Worm (Caenorhabditis elegans) whole organism, young adult: ENCODE measurements around the gene srx-112.

Experiments
- F22D6.2 ChIP-seq: sonication (generic microtip); optimal IDR thresholded peaks from 2 replicates; lab custom pipeline; 2016; ENCODE audit warnings: mild to moderate bottlenecking, missing genetic modification characterization, missing compliant biosample characterization
- akir-1 ChIP-seq: fragments of 200-800 bp; sonication (Bioruptor generic); optimal IDR thresholded peaks from 2 replicates; lab custom pipeline; 2018; ENCODE audit warnings: mild to moderate bottlenecking, missing genetic modification characterization, moderate library complexity, missing compliant biosample characterization
- aptf-3 ChIP-seq: fragments of 200-800 bp; sonication (Bioruptor generic); IDR thresholded peaks from 2 replicates; pipeline ENCODE4 v1.3.6; 2022; ENCODE audit warnings: missing genetic modification characterization, missing compliant biosample characterization
- attf-5 ChIP-seq: fragments of 200-800 bp; sonication (Bioruptor generic); optimal IDR thresholded peaks from 2 replicates; lab custom pipeline; 2018; ENCODE audit warnings: mild to moderate bottlenecking, missing genetic modification characterization, missing compliant biosample characterization
- bed-1 ChIP-seq: fragments of 200-800 bp; sonication (Bioruptor generic); IDR thresholded peaks from 2 replicates; pipeline ENCODE4 v1.3.6; 2022; ENCODE audit warnings: missing genetic modification reagents, missing genetic modification characterization, missing compliant biosample characterization
- efl-1 ChIP-seq: fragments of 150-350 bp; optimal IDR thresholded peaks from 2 replicates; lab custom pipeline; 2014; ENCODE audit warnings: missing biosample characterization, missing genetic modification reagents, missing genetic modification characterization
- him-1 ChIP-seq: sonication (generic microtip); optimal IDR thresholded peaks from 2 replicates; lab custom pipeline; 2016; ENCODE audit warnings: missing genotype, missing genetic modification reagents, missing genetic modification characterization, missing compliant biosample characterization
- mel-28 ChIP-seq: sonication (generic microtip); optimal IDR thresholded peaks from 2 replicates; lab custom pipeline; 2016; ENCODE audit warnings: borderline replicate concordance, mild to moderate bottlenecking, missing genetic modification characterization, missing compliant biosample characterization
- mxl-1 ChIP-seq: sonication (generic microtip); optimal IDR thresholded peaks from 2 replicates; lab custom pipeline; 2016; ENCODE audit warnings: missing genetic modification characterization, missing compliant biosample characterization
- snpc-4 ChIP-seq, 5 experiments: fragments of 150-350 bp in 1 of 5; sonication (generic microtip) in 4 of 5; optimal IDR thresholded peaks; 2 replicates each; lab custom pipeline; 2014 to 2018; ENCODE audit warnings: missing genetic modification characterization in 5 of 5, missing biosample characterization in 3 of 5, antibody characterized with exemption in 2 of 5, mild to moderate bottlenecking in 2 of 5, missing compliant biosample characterization in 2 of 5, missing genotype in 2 of 5, moderate library complexity in 2 of 5, missing genetic modification reagents in 1 of 5

DNA sequence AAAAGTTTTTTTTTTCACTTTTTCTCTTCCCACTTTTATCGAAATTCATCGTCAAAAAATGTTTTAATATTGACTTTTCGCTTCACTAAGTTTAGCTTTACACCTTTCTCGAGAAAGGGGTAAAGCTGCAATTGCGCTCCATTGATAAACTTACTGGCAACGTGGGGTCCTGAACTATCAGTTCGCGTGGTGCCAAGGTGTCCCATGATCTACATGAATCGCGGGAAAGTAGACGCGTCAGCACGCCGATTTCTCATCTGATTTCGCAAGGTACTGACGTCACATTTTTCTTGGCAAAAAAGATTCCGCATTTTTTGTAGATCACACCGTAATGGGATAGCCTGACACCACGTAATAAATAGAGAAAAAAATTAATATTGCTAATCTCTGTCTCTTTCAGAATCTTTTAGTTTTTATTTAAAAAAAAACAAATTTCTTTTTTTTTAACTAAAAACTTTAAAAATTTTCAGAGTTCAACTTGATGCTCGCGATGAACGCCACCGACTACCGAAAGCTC is 47.5 kb upstream of the srx-112 start, which contains the start of gene lido-15:
- TF ChIP-seq mel-28 (tag; lab: Kevin White, UChicago), result no peak
- peak; percentile 5 for TF ChIP-seq attf-5 (GFP tag; lab: Kevin White, UChicago)
- TF ChIP-seq snpc-4 (GFP tag; optimal IDR thresholded peaks at IDR 0.05; lab: Kevin White, UChicago), result no peak
- TF ChIP-seq snpc-4 (tag; optimal IDR thresholded peaks at IDR 0.05; lab: Kevin White, UChicago), result no peak
- no peak for TF ChIP-seq efl-1 (GFP tag; lab: Kevin White, UChicago)
- no peak for TF ChIP-seq bed-1 (GFP tag; lab: Robert Waterston, UW)
- TF ChIP-seq F22D6.2, result no peak
- TF ChIP-seq aptf-3 (GFP tag; lab: Robert Waterston, UW), result no peak
- no peak for TF ChIP-seq mxl-1 (tag; lab: Kevin White, UChicago)
- TF ChIP-seq akir-1 (GFP tag; lab: Kevin White, UChicago), result no peak
- no peak for TF ChIP-seq him-1 (tag; lab: Kevin White, UChicago)
